Worm (Caenorhabditis elegans) whole organism, mixed stage, embryonic: ENCODE data around the gene F35C11.6.

Source experiments
- M03D4.4 ChIP-seq: sonication (generic microtip); optimal IDR thresholded peaks from 2 replicates; lab custom pipeline; 2017; ENCODE audit warnings: mild to moderate bottlenecking, missing genetic modification characterization, missing compliant biosample characterization
- bed-3 ChIP-seq: fragments of 200-800 bp; sonication (Bioruptor generic); optimal IDR thresholded peaks from 3 replicates; lab custom pipeline; 2018; ENCODE audit warnings: mild to moderate bottlenecking, missing genetic modification characterization, moderate library complexity, missing compliant biosample characterization
- blmp-1 ChIP-seq: fragments of 150-350 bp; optimal IDR thresholded peaks from 2 replicates; lab custom pipeline; 2014; ENCODE audit warnings: missing biosample characterization, missing genetic modification characterization
- ceh-39 ChIP-seq: fragments of 150-350 bp; optimal IDR thresholded peaks from 2 replicates; lab custom pipeline; 2014; ENCODE audit warnings: missing biosample characterization, missing genetic modification characterization
- ceh-43 ChIP-seq: fragments of 200-800 bp; sonication (Bioruptor generic); optimal IDR thresholded peaks from 2 replicates; lab custom pipeline; 2018; ENCODE audit warnings: mild to moderate bottlenecking, missing genetic modification characterization, moderate library complexity, missing compliant biosample characterization
- ceh-83 ChIP-seq: fragments of 200-800 bp; sonication (Bioruptor generic); optimal IDR thresholded peaks from 2 replicates; lab custom pipeline; 2018; ENCODE audit warnings: mild to moderate bottlenecking, missing genetic modification characterization, missing compliant biosample characterization
- ces-1 ChIP-seq: fragments of 150-350 bp; optimal IDR thresholded peaks from 2 replicates; lab custom pipeline; 2014; ENCODE audit warnings: missing biosample characterization, missing genetic modification reagents, missing genetic modification characterization
- cnd-1 ChIP-seq: fragments of 200-800 bp; sonication (Bioruptor generic); optimal IDR thresholded peaks from 2 replicates; lab custom pipeline; 2018; ENCODE audit warnings: mild to moderate bottlenecking, missing genetic modification characterization, missing compliant biosample characterization
- drap-1 ChIP-seq: fragments of 200-800 bp; sonication (Bioruptor generic); optimal IDR thresholded peaks from 3 replicates; lab custom pipeline; 2018; ENCODE audit warnings: mild to moderate bottlenecking, missing genetic modification characterization, missing compliant biosample characterization
- elt-1 ChIP-seq: sonication (generic microtip); optimal IDR thresholded peaks from 2 replicates; lab custom pipeline; 2017; ENCODE audit warnings: missing genetic modification characterization, mild to moderate bottlenecking, missing compliant biosample characterization, antibody characterized with exemption, moderate library complexity, borderline replicate concordance; ENCODE audit not compliant: insufficient read depth
- ham-2 ChIP-seq: fragments of 200-800 bp; sonication (Bioruptor generic); optimal IDR thresholded peaks from 2 replicates; lab custom pipeline; 2018; ENCODE audit warnings: mild to moderate bottlenecking, missing genetic modification characterization, missing compliant biosample characterization
- hlh-1 ChIP-seq: fragments of 150-350 bp; optimal IDR thresholded peaks from 2 replicates; lab custom pipeline; 2014; ENCODE audit warnings: missing biosample characterization, missing genetic modification reagents, missing genetic modification characterization
- lin-13 ChIP-seq: fragments of 150-350 bp; optimal IDR thresholded peaks from 2 replicates; lab custom pipeline; 2014; ENCODE audit warnings: missing biosample characterization, missing genetic modification characterization
- lin-32 ChIP-seq: fragments of 200-800 bp; sonication (Bioruptor generic); optimal IDR thresholded peaks from 2 replicates; lab custom pipeline; 2018; ENCODE audit warnings: mild to moderate bottlenecking, missing genetic modification characterization, missing compliant biosample characterization
- lsy-2 ChIP-seq: fragments of 150-350 bp; optimal IDR thresholded peaks from 2 replicates; lab custom pipeline; 2014; ENCODE audit warnings: missing biosample characterization, missing genetic modification characterization
- mab-5 ChIP-seq: fragments of 150-350 bp; optimal IDR thresholded peaks from 2 replicates; lab custom pipeline; 2014; ENCODE audit warnings: missing biosample characterization, missing genetic modification characterization
- mep-1 ChIP-seq: fragments of 150-350 bp; optimal IDR thresholded peaks from 2 replicates; lab custom pipeline; 2017; ENCODE audit warnings: missing biosample characterization, missing genetic modification reagents, missing genetic modification characterization, inconsistent platforms
- mls-2 ChIP-seq: sonication (generic microtip); optimal IDR thresholded peaks from 2 replicates; lab custom pipeline; 2016; ENCODE audit warnings: mild to moderate bottlenecking, missing genetic modification characterization, moderate library complexity, missing compliant biosample characterization
- nhr-12 ChIP-seq: fragments of 150-350 bp; optimal IDR thresholded peaks from 2 replicates; lab custom pipeline; 2014; ENCODE audit warnings: missing biosample characterization, missing genetic modification characterization
- nhr-2 ChIP-seq: fragments of 150-350 bp; optimal IDR thresholded peaks from 2 replicates; lab custom pipeline; 2014; ENCODE audit warnings: missing biosample characterization, missing genetic modification characterization
- nhr-237 ChIP-seq: fragments of 150-350 bp; optimal IDR thresholded peaks from 2 replicates; lab custom pipeline; 2014; ENCODE audit warnings: missing biosample characterization, missing genetic modification characterization
- nhr-28 ChIP-seq: fragments of 150-350 bp; optimal IDR thresholded peaks from 2 replicates; lab custom pipeline; 2014; ENCODE audit warnings: missing biosample characterization, missing genetic modification characterization
- nhr-76 ChIP-seq: sonication (generic microtip); optimal IDR thresholded peaks from 2 replicates; lab custom pipeline; 2017; ENCODE audit warnings: missing biosample characterization, missing genetic modification characterization
- pha-4 ChIP-seq: fragments of 150-350 bp; optimal IDR thresholded peaks from 2 replicates; lab custom pipeline; 2018; ENCODE audit warnings: missing biosample characterization, missing genetic modification reagents, missing genetic modification characterization
- sem-2 ChIP-seq: fragments of 200-800 bp; sonication (Bioruptor generic); optimal IDR thresholded peaks from 2 replicates; lab custom pipeline; 2018; ENCODE audit warnings: mild to moderate bottlenecking, missing genetic modification characterization, missing compliant biosample characterization
- snpc-4 ChIP-seq: fragments of 150-350 bp; optimal IDR thresholded peaks from 2 replicates; lab custom pipeline; 2014; ENCODE audit warnings: missing biosample characterization, missing genetic modification characterization
- tbx-8 ChIP-seq: fragments of 200-800 bp; sonication (Bioruptor generic); optimal IDR thresholded peaks from 2 replicates; lab custom pipeline; 2018; ENCODE audit warnings: mild to moderate bottlenecking, missing genetic modification characterization, moderate library complexity, missing compliant biosample characterization
- unc-120 ChIP-seq: sonication (generic microtip); optimal IDR thresholded peaks from 2 replicates; lab custom pipeline; 2017; ENCODE audit warnings: missing genetic modification characterization, missing compliant biosample characterization; ENCODE audit not compliant: poor library complexity, severe bottlenecking
- unc-62 ChIP-seq: fragments of 150-350 bp; optimal IDR thresholded peaks from 2 replicates; lab custom pipeline; 2014; ENCODE audit warnings: missing biosample characterization, missing genetic modification reagents, missing genetic modification characterization
- ztf-11 ChIP-seq: fragments of 150-350 bp; optimal IDR thresholded peaks from 2 replicates; lab custom pipeline; 2014; ENCODE audit warnings: missing biosample characterization, missing genetic modification characterization

Gene F35C11.6

DNA sequence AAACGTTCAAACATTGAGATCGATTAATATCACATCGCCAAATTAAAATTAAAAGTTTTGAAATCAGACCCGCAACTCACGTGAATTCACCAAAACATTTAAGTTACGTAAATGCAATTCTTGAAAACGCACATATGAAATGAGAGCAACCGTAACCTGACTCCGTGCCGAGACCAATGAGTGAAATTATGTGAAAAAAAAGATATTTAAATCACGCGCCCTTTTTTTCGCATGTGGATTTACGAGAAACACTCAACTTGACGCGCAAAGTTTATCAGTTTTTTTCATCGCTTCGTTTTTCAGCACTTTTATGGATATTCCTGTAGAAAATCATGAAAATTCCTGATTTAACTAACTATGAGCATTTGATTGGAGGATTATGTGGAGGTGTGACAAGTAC is 17.1 kb upstream of the F35C11.6 start, which contains the start of the genes gei-14 and slc-25A32:
Gene gei-14 (minus strand): TSS at position 175 of the 400 bp plus-strand sequence.
Gene slc-25A32 (plus strand): TSS at position 242 of the 400 bp plus-strand sequence.
- no peak for TF ChIP-seq pha-4 (tag; lab: Kevin White, UChicago)
- peak; percentile 70 for TF ChIP-seq lsy-2 (tag; lab: Kevin White, UChicago)
- no peak for TF ChIP-seq ces-1 (GFP tag; lab: Kevin White, UChicago)

DNA sequence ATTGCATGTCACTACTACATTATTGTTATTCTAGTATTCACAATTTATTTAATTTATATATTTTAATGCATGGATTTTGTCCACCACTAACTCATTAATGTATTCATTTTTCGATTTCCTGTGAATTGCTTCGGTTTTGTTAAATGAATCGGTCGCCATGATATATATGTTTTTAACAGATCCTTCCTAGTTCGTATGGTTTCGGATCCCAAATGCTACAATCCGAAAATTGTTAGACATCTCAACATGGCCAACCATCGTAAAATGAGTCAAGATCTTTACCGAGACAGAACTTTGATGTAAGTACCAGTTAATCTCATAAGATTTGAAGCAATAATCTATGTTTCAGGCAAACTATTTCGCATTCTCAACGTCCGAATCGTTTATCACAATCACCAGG is 14.1 kb upstream of the F35C11.6 start:
- no peak for TF ChIP-seq M03D4.4 (tag; lab: Kevin White, UChicago)
- TF ChIP-seq mab-5 (tag; lab: Kevin White, UChicago), result no peak
- TF ChIP-seq nhr-28 (tag; lab: Kevin White, UChicago), result no peak
- TF ChIP-seq nhr-2 (tag; lab: Kevin White, UChicago), result no peak
- TF ChIP-seq ceh-43, result no peak
- TF ChIP-seq ztf-11 (tag; lab: Kevin White, UChicago), result no peak
- no peak for TF ChIP-seq elt-1 (tag; lab: Kevin White, UChicago)
- no peak for TF ChIP-seq hlh-1
- TF ChIP-seq ceh-39, result no peak
- no peak for TF ChIP-seq lin-13 (tag; lab: Kevin White, UChicago)
- no peak for TF ChIP-seq ceh-83 (GFP tag; lab: Kevin White, UChicago)
- no peak for TF ChIP-seq mls-2 (tag; lab: Kevin White, UChicago)
- no peak for TF ChIP-seq ces-1 (GFP tag; lab: Kevin White, UChicago)
- no peak for TF ChIP-seq unc-120 (tag; lab: Kevin White, UChicago)
- TF ChIP-seq sem-2 (GFP tag; lab: Kevin White, UChicago), result no peak
- no peak for TF ChIP-seq cnd-1
- TF ChIP-seq blmp-1 (tag; lab: Kevin White, UChicago), result no peak
- TF ChIP-seq nhr-12, result no peak

DNA sequence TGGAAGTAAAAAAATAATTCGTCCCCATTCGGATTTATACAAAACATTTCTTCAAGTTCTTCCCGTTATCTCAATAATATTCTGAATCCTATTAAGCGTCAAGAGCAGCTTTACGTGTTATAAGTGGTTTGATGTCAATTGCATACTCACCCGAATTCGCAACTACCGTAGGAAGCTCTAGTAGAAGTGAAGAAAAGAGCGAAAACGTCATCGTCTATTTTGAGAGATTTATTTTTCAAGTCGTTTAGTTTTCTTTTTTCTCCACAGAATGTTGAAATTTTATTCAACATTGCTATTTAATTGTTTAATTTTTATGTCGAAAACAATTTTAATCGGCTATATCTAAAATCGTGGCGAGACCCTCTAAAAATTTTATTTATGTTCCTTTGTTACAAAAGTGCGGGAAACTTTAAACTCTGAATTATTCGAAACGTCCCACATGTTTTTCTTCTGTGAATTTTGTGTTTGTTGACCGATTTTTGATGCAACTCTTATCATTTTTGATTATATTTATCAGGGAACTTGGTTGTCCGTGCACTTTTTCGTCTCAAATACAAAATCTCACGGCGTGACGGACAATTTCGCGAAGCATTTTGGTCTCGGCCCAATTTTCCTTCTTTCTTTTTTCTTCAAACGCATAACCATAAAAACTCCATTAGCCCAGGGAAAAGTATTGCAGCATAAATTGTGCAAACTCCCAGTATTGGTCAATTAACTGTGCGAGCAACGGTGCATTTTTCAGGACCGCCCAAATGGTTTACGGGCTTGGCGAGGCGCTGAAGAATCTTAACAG is 11.1 kb upstream of the F35C11.6 start, which contains the start of gene tdc-1:
Gene tdc-1 (plus strand): TSS at position 743 of the 793 bp plus-strand sequence.
- TF ChIP-seq mab-5 (tag; lab: Kevin White, UChicago), result no peak
- TF ChIP-seq lin-13 (tag; lab: Kevin White, UChicago), result no peak
- no peak for TF ChIP-seq tbx-8 (GFP tag; lab: Kevin White, UChicago)
- TF ChIP-seq ceh-39, result no peak
- no peak for TF ChIP-seq M03D4.4 (tag; lab: Kevin White, UChicago)
- TF ChIP-seq snpc-4, result no peak
- no peak for TF ChIP-seq nhr-2 (tag; lab: Kevin White, UChicago)
- TF ChIP-seq unc-62 (GFP tag; lab: Kevin White, UChicago), result no peak
- TF ChIP-seq drap-1 (GFP tag; lab: Kevin White, UChicago), result no peak
- no peak for TF ChIP-seq nhr-76 (tag; lab: Kevin White, UChicago)
- no peak for TF ChIP-seq nhr-12
- no peak for TF ChIP-seq mep-1 (tag; lab: Kevin White, UChicago)
- TF ChIP-seq ceh-83 (GFP tag; lab: Kevin White, UChicago), result no peak
- no peak for TF ChIP-seq nhr-28 (tag; lab: Kevin White, UChicago)
- no peak for TF ChIP-seq cnd-1
- TF ChIP-seq, all 35 proteins: peak for 0

DNA sequence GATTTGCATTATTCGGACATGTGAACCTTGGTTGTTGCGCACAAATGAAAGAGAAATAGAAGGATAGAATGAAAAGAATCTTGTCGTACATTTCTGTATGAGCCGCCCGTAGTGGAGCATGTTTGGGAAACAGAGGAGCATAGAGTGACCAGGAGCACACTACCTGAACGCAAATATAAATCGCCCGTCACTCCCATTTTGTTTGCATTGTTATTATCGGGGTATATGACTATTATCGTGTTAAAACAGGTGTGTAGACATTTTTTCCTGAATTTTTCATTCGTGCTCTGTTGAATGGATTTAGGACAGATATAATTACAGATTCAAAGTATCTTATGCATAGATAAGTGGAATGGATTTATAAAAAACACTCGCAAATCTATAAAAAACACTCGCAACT is 10.4 kb upstream of the F35C11.6 start, which contains the start of gene K01C8.2:
Gene K01C8.2 (minus strand): TSS at position 101 of the 400 bp plus-strand sequence.
- no peak for TF ChIP-seq unc-120 (tag; lab: Kevin White, UChicago)
- TF ChIP-seq ceh-83 (GFP tag; lab: Kevin White, UChicago), result no peak
- no peak for TF ChIP-seq ceh-43
- TF ChIP-seq nhr-28 (tag; lab: Kevin White, UChicago), result no peak
- no peak for TF ChIP-seq nhr-76 (tag; lab: Kevin White, UChicago)
- no peak for TF ChIP-seq unc-62 (GFP tag; lab: Kevin White, UChicago)

DNA sequence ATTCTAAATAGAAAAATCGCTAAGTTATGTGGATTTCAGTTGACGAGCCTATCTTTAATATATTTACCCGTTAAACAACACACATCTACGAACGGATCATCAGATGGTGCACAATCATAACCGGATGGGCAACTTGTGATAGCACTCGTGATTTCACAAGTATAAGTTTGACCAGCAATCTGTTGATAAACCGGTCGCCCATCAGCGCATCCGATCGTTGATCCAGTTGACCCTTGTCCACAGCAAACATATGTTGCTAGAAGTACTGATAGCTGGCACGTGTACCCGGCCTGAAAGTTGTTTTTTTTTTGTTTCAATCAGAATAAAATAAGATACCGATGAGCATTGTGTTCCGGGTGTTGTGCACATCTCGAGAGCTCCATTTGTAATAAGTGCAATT is 8.7 kb upstream of the F35C11.6 start:
- TF ChIP-seq lin-32 (GFP tag; lab: Kevin White, UChicago) (no peak), ham-2 (GFP tag; lab: Kevin White, UChicago) (no peak), unc-62 (GFP tag; lab: Kevin White, UChicago) (no peak), pha-4 (tag; lab: Kevin White, UChicago) (no peak), nhr-2 (tag; lab: Kevin White, UChicago) (no peak), hlh-1 (no peak), nhr-237 (no peak), mls-2 (tag; lab: Kevin White, UChicago) (no peak), bed-3 (GFP tag; lab: Kevin White, UChicago) (no peak), mep-1 (tag; lab: Kevin White, UChicago) (no peak), blmp-1 (tag; lab: Kevin White, UChicago) (no peak)
